Comparison of ENCODE assay signal across 3 fruit fly cellular contexts in the genomic region with DNA sequence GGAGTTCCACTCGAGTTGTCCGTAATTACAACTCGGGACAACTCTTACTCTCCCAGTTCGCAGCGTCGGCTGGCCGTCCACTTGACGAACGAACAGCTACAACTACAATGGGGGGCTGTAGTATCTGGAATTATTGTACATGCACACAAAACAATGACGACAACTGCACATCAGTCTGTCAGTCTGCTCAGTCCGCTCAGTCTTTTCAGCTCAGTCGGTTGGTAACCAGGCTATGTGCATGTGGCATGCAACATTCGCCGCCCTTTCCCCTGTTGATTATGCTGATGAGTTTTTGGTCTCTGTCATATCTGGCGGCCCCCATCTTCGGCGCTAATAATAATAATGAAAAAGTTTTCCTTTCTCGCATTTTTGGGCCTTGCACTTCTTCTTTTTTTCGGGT.
TF ChIP-seq lines count a peak whose summit lies in the region.

No protein-coding gene starts in this region.

- no peak for TF ChIP-seq CTCF in whole organism, embryonic (GFP tag; optimal IDR thresholded peaks at IDR 0.05; lab: Kevin White, UChicago)

TF ChIP-seq in whole organism, embryonic, 481 proteins besides CTCF, POLR2A, EP300 and RAD21:
- no peak for TF ChIP-seq CG14014 (GFP tag; IDR thresholded peaks at IDR 0.05; lab: Robert Waterston, UW)
- no peak for TF ChIP-seq CG6175 (GFP tag; IDR thresholded peaks at IDR 0.05; lab: Robert Waterston, UW)
- TF ChIP-seq vnd (GFP tag; IDR thresholded peaks at IDR 0.05; lab: Robert Waterston, UW; ENCODE audit: partially characterized antibody) = 0 out of 3 replicates have a peak, but pooled peaks have one; percentile 32
- TF ChIP-seq CG9817 (tag; optimal IDR thresholded peaks at IDR 0.05; lab: Kevin White, UChicago) = no peak
- no peak for TF ChIP-seq CG33557 (GFP tag; optimal IDR thresholded peaks at IDR 0.05; lab: Kevin White, UChicago)
- no peak for TF ChIP-seq CG10565 (GFP tag; optimal IDR thresholded peaks at IDR 0.05; lab: Kevin White, UChicago)
- no peak for TF ChIP-seq wek (GFP tag; optimal IDR thresholded peaks at IDR 0.05; lab: Kevin White, UChicago)
- TF ChIP-seq CG12155 (GFP tag; optimal IDR thresholded peaks at IDR 0.05; lab: Kevin White, UChicago) = no peak
- TF ChIP-seq CG2199 (GFP tag; IDR thresholded peaks at IDR 0.05; lab: Robert Waterston, UW) = 0 out of 3 replicates have a peak, but pooled peaks have one; percentile 74
- TF ChIP-seq CG17361 (GFP tag; IDR thresholded peaks at IDR 0.05; lab: Robert Waterston, UW) = no peak
- peak; percentile 50 for TF ChIP-seq kni (GFP tag; optimal IDR thresholded peaks at IDR 0.05; lab: Kevin White, UChicago)

TF ChIP-seq in whole organism, prepupa, 60 proteins besides CTCF, POLR2A, EP300 and RAD21:
- no peak for TF ChIP-seq CG32006 (GFP tag; optimal IDR thresholded peaks at IDR 0.05; lab: Kevin White, UChicago)
- TF ChIP-seq ss (GFP tag; optimal IDR thresholded peaks at IDR 0.05; lab: Kevin White, UChicago) = peak; percentile 22 to 90
- no peak for TF ChIP-seq achi (GFP tag; optimal IDR thresholded peaks at IDR 0.05; lab: Kevin White, UChicago)
- no peak for TF ChIP-seq salr (GFP tag; optimal IDR thresholded peaks at IDR 0.05; lab: Kevin White, UChicago)
- peak; percentile 40 for TF ChIP-seq Eip78C (GFP tag; lab: Kevin White, UChicago)

TF ChIP-seq in whole organism, pupa, 21 proteins besides CTCF, POLR2A, EP300 and RAD21:
- no peak for TF ChIP-seq D1 (tag; optimal IDR thresholded peaks at IDR 0.05; lab: Kevin White, UChicago)
- TF ChIP-seq CG13204 (GFP tag; optimal IDR thresholded peaks at IDR 0.05; lab: Kevin White, UChicago) = no peak
- no peak for TF ChIP-seq CG15710 (tag; optimal IDR thresholded peaks at IDR 0.05; lab: Kevin White, UChicago)
- 0 out of 3 replicates have a peak, but pooled peaks have one; percentile 30 for TF ChIP-seq CG4496 (GFP tag; IDR thresholded peaks at IDR 0.05; lab: Robert Waterston, UW)
- TF ChIP-seq CG8159 (tag; optimal IDR thresholded peaks at IDR 0.05; lab: Kevin White, UChicago) = no peak
